Worm (Caenorhabditis elegans): ENCODE data around the gene gspd-1.

DNA sequence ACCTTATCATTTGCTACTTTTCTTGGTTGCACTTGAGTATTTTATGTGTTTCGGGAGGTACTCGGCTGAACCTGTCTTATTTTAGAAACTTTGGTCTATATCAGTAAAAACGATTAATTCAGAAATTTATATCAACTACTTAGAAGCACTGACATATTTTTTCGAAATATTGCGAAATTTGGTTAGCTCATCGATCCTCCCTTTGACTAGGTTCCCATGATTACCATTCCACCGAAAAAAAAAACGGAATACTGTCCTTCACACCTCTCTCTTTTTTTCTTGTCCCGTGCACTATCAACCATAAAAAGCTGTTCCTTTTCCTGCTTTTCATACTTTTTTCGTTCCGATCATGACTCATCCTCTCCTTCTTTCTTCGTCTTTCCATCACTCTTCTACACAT lies 32.0 kb upstream of the gspd-1 start:
- TF ChIP-seq unc-62 (GFP tag; optimal IDR thresholded peaks at IDR 0.05 in 1 of 2) (peak in 1 of 2 experiments; percentile 54), unc-62 (tag; optimal IDR thresholded peaks at IDR 0.05) (no peak), skn-1 (tag; optimal IDR thresholded peaks at IDR 0.05) (no peak), pha-4 (GFP tag; IDR thresholded peaks at IDR 0.05) (no peak), pha-4 (tag; optimal IDR thresholded peaks at IDR 0.05) (no peak), spr-3 (GFP tag; optimal IDR thresholded peaks at IDR 0.05) (no peak), F49E8.2 (tag; optimal IDR thresholded peaks at IDR 0.05; ENCODE audit: borderline replicate concordance) (no peak), zfp-2 (tag; optimal IDR thresholded peaks at IDR 0.05) (no peak), rbr-2 (tag; optimal IDR thresholded peaks at IDR 0.05) (no peak), sdz-12 (GFP tag; optimal IDR thresholded peaks at IDR 0.05) (no peak), lin-13 (GFP tag; optimal IDR thresholded peaks at IDR 0.05) (no peak), nhr-10 (tag; optimal IDR thresholded peaks at IDR 0.05) (no peak), zag-1 (tag; optimal IDR thresholded peaks at IDR 0.05) (no peak), mxl-3 (GFP tag; optimal IDR thresholded peaks at IDR 0.05) (no peak), ama-1 (optimal IDR thresholded peaks at IDR 0.05) (no peak)
